Worm (Caenorhabditis elegans) whole organism, young adult: ENCODE measurements around the gene T10D4.7.

Experiments used
- B0019.2 ChIP-seq: fragments of 200-800 bp; sonication (Bioruptor generic); conservative IDR thresholded peaks from 2 replicates; pipeline ENCODE4 v1.3.6; 2022; ENCODE audit warnings: missing genetic modification reagents, missing genetic modification characterization, missing compliant biosample characterization
- F39B2.1 ChIP-seq: fragments of 200-800 bp; sonication (Bioruptor generic); IDR thresholded peaks from 2 replicates; pipeline ENCODE4 v1.3.6; 2022; ENCODE audit warnings: missing genetic modification reagents, missing genetic modification characterization, missing compliant biosample characterization
- F49E8.2 ChIP-seq: sonication (generic microtip); optimal IDR thresholded peaks from 3 replicates; lab custom pipeline; 2017; ENCODE audit warnings: missing genetic modification characterization, mild to moderate bottlenecking, missing compliant biosample characterization, antibody characterized with exemption, moderate library complexity; ENCODE audit not compliant: insufficient read depth
- F55B11.4 ChIP-seq: sonication (generic microtip); optimal IDR thresholded peaks from 2 replicates; lab custom pipeline; 2016; ENCODE audit warnings: missing compliant biosample characterization, missing genetic modification characterization, borderline replicate concordance; ENCODE audit not compliant: insufficient read depth
- F57A8.1 ChIP-seq: fragments of 200-800 bp; sonication (Bioruptor generic); optimal IDR thresholded peaks from 2 replicates; lab custom pipeline; 2018; ENCODE audit warnings: mild to moderate bottlenecking, missing genetic modification characterization, moderate library complexity, missing compliant biosample characterization
- F57C9.4 ChIP-seq: sonication (generic microtip); optimal IDR thresholded peaks from 2 replicates; lab custom pipeline; 2017; ENCODE audit warnings: mild to moderate bottlenecking, missing genetic modification characterization, missing compliant biosample characterization
- T26A5.8 ChIP-seq: sonication (generic microtip); optimal IDR thresholded peaks from 2 replicates; lab custom pipeline; 2016; ENCODE audit warnings: missing genetic modification characterization, missing compliant biosample characterization
- Y53F4B.3 ChIP-seq: fragments of 200-800 bp; sonication (Bioruptor generic); IDR thresholded peaks from 2 replicates; pipeline ENCODE4 v1.3.6; 2022; ENCODE audit warnings: missing genetic modification reagents, missing genetic modification characterization, missing compliant biosample characterization
- Y95B8A.8 ChIP-seq: fragments of 200-800 bp; sonication (Bioruptor generic); IDR thresholded peaks from 2 replicates; pipeline ENCODE4 v1.3.6; 2022; ENCODE audit warnings: missing genetic modification reagents, missing genetic modification characterization, missing compliant biosample characterization
- atf-7 ChIP-seq: sonication (generic microtip); optimal IDR thresholded peaks from 2 replicates; lab custom pipeline; 2017; ENCODE audit warnings: mild to moderate bottlenecking, missing genetic modification characterization, missing compliant biosample characterization
- attf-3 ChIP-seq: fragments of 200-800 bp; sonication (Bioruptor generic); conservative IDR thresholded peaks from 2 replicates; pipeline ENCODE4 v1.3.6; 2022; ENCODE audit warnings: missing genetic modification reagents, missing genetic modification characterization, missing compliant biosample characterization
- attf-5 ChIP-seq: fragments of 200-800 bp; sonication (Bioruptor generic); optimal IDR thresholded peaks from 2 replicates; lab custom pipeline; 2018; ENCODE audit warnings: mild to moderate bottlenecking, missing genetic modification characterization, missing compliant biosample characterization
- ccch-3 ChIP-seq: fragments of 200-800 bp; sonication (Bioruptor generic); optimal IDR thresholded peaks from 2 replicates; lab custom pipeline; 2018; ENCODE audit warnings: mild to moderate bottlenecking, missing genetic modification characterization, missing compliant biosample characterization
- cebp-1 ChIP-seq, 2 experiments: fragments of 200-800 bp in 1 of 2; sonication (Bioruptor generic) in 1 of 2; sonication (generic microtip) in 1 of 2; IDR thresholded peaks in 1 of 2; optimal IDR thresholded peaks in 1 of 2; 2 replicates each; pipeline versions ENCODE4 v1.3.6 to Lab custom; 2017 to 2022; ENCODE audit warnings: missing compliant biosample characterization in 2 of 2, missing genetic modification characterization in 2 of 2, mild to moderate bottlenecking in 1 of 2, missing genetic modification reagents in 1 of 2, moderate library complexity in 1 of 2
- cebp-2 ChIP-seq: fragments of 200-800 bp; sonication (Bioruptor generic); IDR thresholded peaks from 2 replicates; pipeline ENCODE4 v1.3.6; 2022; ENCODE audit warnings: missing genetic modification characterization, missing compliant biosample characterization
- ceh-79 ChIP-seq: sonication (generic microtip); optimal IDR thresholded peaks from 2 replicates; lab custom pipeline; 2017; ENCODE audit warnings: mild to moderate bottlenecking, missing genetic modification characterization, missing compliant biosample characterization
- ceh-91 ChIP-seq: fragments of 200-800 bp; sonication (Bioruptor generic); IDR thresholded peaks from 2 replicates; pipeline ENCODE4 v1.3.6; 2022; ENCODE audit warnings: missing genetic modification reagents, missing genetic modification characterization, missing compliant biosample characterization
- die-1 ChIP-seq: sonication (generic microtip); optimal IDR thresholded peaks from 2 replicates; lab custom pipeline; 2016; ENCODE audit warnings: missing genotype, mild to moderate bottlenecking, missing genetic modification characterization, missing compliant biosample characterization
- dox-1 ChIP-seq: fragments of 200-800 bp; sonication (Bioruptor generic); IDR thresholded peaks from 2 replicates; pipeline ENCODE4 v1.3.6; 2022; ENCODE audit warnings: missing genetic modification reagents, missing genetic modification characterization, missing compliant biosample characterization
- dpff-1 ChIP-seq: sonication (generic microtip); optimal IDR thresholded peaks from 2 replicates; lab custom pipeline; 2017; ENCODE audit warnings: mild to moderate bottlenecking, missing genetic modification characterization, missing compliant biosample characterization
- efl-1 ChIP-seq: fragments of 150-350 bp; optimal IDR thresholded peaks from 2 replicates; lab custom pipeline; 2014; ENCODE audit warnings: missing biosample characterization, missing genetic modification reagents, missing genetic modification characterization
- ekl-4 ChIP-seq: fragments of 200-800 bp; sonication (Bioruptor generic); IDR thresholded peaks from 2 replicates; pipeline ENCODE4 v1.3.6; 2022; ENCODE audit warnings: missing genetic modification reagents, missing genetic modification characterization, missing compliant biosample characterization
- ets-4 ChIP-seq: fragments of 200-800 bp; sonication (Bioruptor generic); optimal IDR thresholded peaks from 2 replicates; lab custom pipeline; 2018; ENCODE audit warnings: mild to moderate bottlenecking, missing genetic modification characterization, missing compliant biosample characterization
- him-1 ChIP-seq: sonication (generic microtip); optimal IDR thresholded peaks from 2 replicates; lab custom pipeline; 2016; ENCODE audit warnings: missing genotype, missing genetic modification reagents, missing genetic modification characterization, missing compliant biosample characterization
- hlh-26 ChIP-seq: fragments of 200-800 bp; sonication (Bioruptor generic); conservative IDR thresholded peaks from 2 replicates; pipeline ENCODE4 v1.3.6; 2022; ENCODE audit warnings: missing genetic modification reagents, missing genetic modification characterization, missing compliant biosample characterization
- hmg-20 ChIP-seq: fragments of 200-800 bp; sonication (Bioruptor generic); IDR thresholded peaks from 2 replicates; pipeline ENCODE4 v1.3.6; 2022; ENCODE audit warnings: missing genetic modification reagents, missing genetic modification characterization, missing compliant biosample characterization
- hsf-1 ChIP-seq: fragments of 200-800 bp; sonication (Bioruptor generic); IDR thresholded peaks from 2 replicates; pipeline ENCODE4 v1.3.6; 2022; ENCODE audit warnings: missing genetic modification reagents, missing genetic modification characterization, missing compliant biosample characterization
- lag-1 ChIP-seq: fragments of 200-800 bp; sonication (Bioruptor generic); IDR thresholded peaks from 2 replicates; pipeline ENCODE4 v1.3.6; 2022; ENCODE audit warnings: missing genetic modification reagents, missing genetic modification characterization, missing compliant biosample characterization
- lin-26 ChIP-seq: fragments of 200-800 bp; sonication (Bioruptor generic); IDR thresholded peaks from 2 replicates; pipeline ENCODE4 v1.3.6; 2022; ENCODE audit warnings: missing genetic modification reagents, missing genetic modification characterization, missing compliant biosample characterization
- lin-54 ChIP-seq: fragments of 200-800 bp; sonication (Bioruptor generic); optimal IDR thresholded peaks from 2 replicates; lab custom pipeline; 2018; ENCODE audit warnings: mild to moderate bottlenecking, missing genetic modification characterization, missing compliant biosample characterization
- madf-10 ChIP-seq: sonication (generic microtip); optimal IDR thresholded peaks from 2 replicates; lab custom pipeline; 2016; ENCODE audit warnings: mild to moderate bottlenecking, missing genetic modification characterization, missing compliant biosample characterization
- madf-3 ChIP-seq: fragments of 200-800 bp; sonication (Bioruptor generic); IDR thresholded peaks from 2 replicates; pipeline ENCODE4 v1.3.6; 2022; ENCODE audit warnings: missing genetic modification reagents, missing genetic modification characterization, missing compliant biosample characterization
- nfya-2 ChIP-seq: fragments of 200-800 bp; sonication (Bioruptor generic); IDR thresholded peaks from 2 replicates; pipeline ENCODE4 v1.3.6; 2022; ENCODE audit warnings: missing genetic modification reagents, missing genetic modification characterization, missing compliant biosample characterization
- nhr-120 ChIP-seq: fragments of 200-800 bp; sonication (Bioruptor generic); IDR thresholded peaks from 2 replicates; pipeline ENCODE4 v1.3.6; 2022; ENCODE audit warnings: missing genetic modification characterization, missing compliant biosample characterization
- repo-1 ChIP-seq: sonication (generic microtip); optimal IDR thresholded peaks from 2 replicates; lab custom pipeline; 2017; ENCODE audit warnings: mild to moderate bottlenecking, missing genetic modification characterization, missing compliant biosample characterization
- sdz-38 ChIP-seq: sonication (generic microtip); optimal IDR thresholded peaks from 2 replicates; lab custom pipeline; 2016; ENCODE audit warnings: missing genotype, missing genetic modification characterization, missing compliant biosample characterization
- snpc-1.3 ChIP-seq: sonication (generic microtip); optimal IDR thresholded peaks from 2 replicates; lab custom pipeline; 2017; ENCODE audit warnings: missing genetic modification characterization, mild to moderate bottlenecking, missing compliant biosample characterization, antibody characterized with exemption, moderate library complexity, missing genotype, missing genetic modification reagents; ENCODE audit not compliant: insufficient read depth
- zim-3 ChIP-seq: sonication (generic microtip); optimal IDR thresholded peaks from 2 replicates; lab custom pipeline; 2017; ENCODE audit warnings: mild to moderate bottlenecking, missing genetic modification characterization, moderate library complexity, missing compliant biosample characterization

Gene T10D4.7

DNA sequence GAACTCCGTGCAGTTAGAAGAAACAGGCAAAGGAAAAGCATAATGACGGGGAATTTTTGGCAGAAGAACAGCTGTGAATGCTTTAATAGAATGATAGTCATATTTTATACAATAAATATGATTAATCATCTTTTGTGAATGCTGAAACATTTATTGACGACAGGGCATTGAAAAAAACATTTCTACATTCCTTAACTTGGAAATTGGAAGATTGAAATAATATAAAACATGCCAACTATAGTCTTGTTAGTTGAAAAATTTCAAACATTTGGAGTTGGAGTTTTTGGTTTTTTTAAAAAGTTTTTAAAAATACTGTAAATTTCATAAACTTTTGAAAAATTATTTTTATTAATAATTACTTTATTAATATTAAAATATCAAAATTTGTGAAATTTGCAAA is 20.7 kb upstream of the T10D4.7 start, which contains the start of gene Y25C1A.14:
Y25C1A.14 (minus strand) TSS at position 101 of the 400 bp plus-strand sequence.
- TF ChIP-seq hsf-1 (no peak), die-1 (tag; lab: Kevin White, UChicago) (no peak), B0019.2 (GFP tag; lab: Robert Waterston, UW) (no peak), snpc-1.3 (no peak), hlh-26 (GFP tag; lab: Robert Waterston, UW) (no peak), F57C9.4 (tag; lab: Kevin White, UChicago) (no peak), T26A5.8 (tag; lab: Kevin White, UChicago) (no peak), Y95B8A.8 (GFP tag; lab: Robert Waterston, UW) (no peak), atf-7 (no peak), cebp-1 (GFP tag; IDR thresholded peaks at IDR 0.05; lab: Robert Waterston, UW) (no peak), cebp-1 (tag; optimal IDR thresholded peaks at IDR 0.05; lab: Kevin White, UChicago) (no peak), lin-26 (GFP tag; lab: Robert Waterston, UW) (no peak), Y53F4B.3 (GFP tag; lab: Robert Waterston, UW) (no peak), dox-1 (GFP tag; lab: Robert Waterston, UW) (no peak), F55B11.4 (tag; lab: Kevin White, UChicago) (no peak), ets-4 (GFP tag; lab: Kevin White, UChicago) (no peak), ekl-4 (GFP tag; lab: Robert Waterston, UW) (no peak), F39B2.1 (GFP tag; lab: Robert Waterston, UW) (no peak), madf-10 (no peak), sdz-38 (tag; lab: Kevin White, UChicago) (no peak)

DNA sequence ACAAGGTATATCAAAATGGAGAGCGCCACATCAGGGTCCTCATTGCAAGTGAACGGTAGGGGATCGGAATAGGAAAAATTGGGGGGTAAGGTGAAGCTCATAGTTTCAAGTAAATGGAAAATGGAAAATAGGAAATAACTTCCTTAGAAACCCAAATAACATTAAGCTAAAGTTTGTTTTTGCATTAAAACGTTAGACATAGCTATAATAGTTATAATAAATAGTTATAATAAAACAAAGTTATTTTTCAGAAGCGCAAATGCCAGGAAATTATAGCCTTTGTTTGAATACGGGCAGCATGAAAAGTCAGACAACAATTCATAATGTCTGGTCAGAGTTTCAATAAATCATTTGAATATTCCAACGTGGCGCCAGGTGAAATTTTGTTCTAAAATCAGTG is 17.0 kb upstream of the T10D4.7 start, which contains the start of gene srg-24:
srg-24 (minus strand) TSS at position 101 of the 400 bp plus-strand sequence.
- TF ChIP-seq madf-3 = no peak
- no peak for TF ChIP-seq ekl-4 (GFP tag; lab: Robert Waterston, UW)
- no peak for TF ChIP-seq lin-54 (GFP tag; lab: Kevin White, UChicago)
- no peak for TF ChIP-seq lin-26 (GFP tag; lab: Robert Waterston, UW)

DNA sequence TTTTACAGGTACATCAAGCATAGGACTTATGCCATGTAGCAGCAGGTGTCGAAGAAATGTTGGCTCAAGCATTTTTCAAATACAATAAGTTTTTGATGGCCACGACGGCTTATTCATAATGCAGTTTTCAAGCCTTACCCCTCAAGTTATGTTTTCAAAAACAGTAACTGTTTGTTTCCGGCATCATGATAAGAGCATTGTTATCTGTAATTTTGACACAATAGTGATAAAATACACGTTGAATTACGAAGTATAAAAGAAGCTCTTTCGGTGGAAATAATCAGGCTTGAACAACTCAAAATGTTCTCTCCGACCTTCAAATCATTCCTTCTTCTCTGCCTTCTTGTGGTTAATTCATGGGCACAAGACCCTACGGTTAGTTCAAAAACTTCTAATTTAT is 15.6 kb upstream of the T10D4.7 start, which contains the start of gene clec-121:
clec-121 (plus strand) TSS at position 301 of the 400 bp plus-strand sequence.
- no peak for TF ChIP-seq him-1 (tag; lab: Kevin White, UChicago)
- TF ChIP-seq lag-1 (GFP tag; lab: Robert Waterston, UW) = no peak
- TF ChIP-seq atf-7 = no peak
- TF ChIP-seq ceh-91 = no peak
- TF ChIP-seq F49E8.2 (tag; lab: Kevin White, UChicago) = no peak
- no peak for TF ChIP-seq dox-1 (GFP tag; lab: Robert Waterston, UW)
- TF ChIP-seq dpff-1 (tag; lab: Kevin White, UChicago) = no peak
- no peak for TF ChIP-seq attf-3
- TF ChIP-seq nhr-120 (GFP tag; lab: Robert Waterston, UW) = no peak
- no peak for TF ChIP-seq attf-5 (GFP tag; lab: Kevin White, UChicago)
- no peak for TF ChIP-seq hmg-20
- TF ChIP-seq zim-3 (tag; lab: Kevin White, UChicago) = no peak
- TF ChIP-seq F57A8.1 (GFP tag; lab: Kevin White, UChicago) = no peak
- no peak for TF ChIP-seq nfya-2 (GFP tag; lab: Robert Waterston, UW)
- TF ChIP-seq repo-1 (tag; lab: Kevin White, UChicago) = no peak
- TF ChIP-seq ceh-79 (tag; lab: Kevin White, UChicago) = no peak
- no peak for TF ChIP-seq snpc-1.3
- no peak for TF ChIP-seq cebp-2 (GFP tag; lab: Robert Waterston, UW)
- no peak for TF ChIP-seq efl-1
- TF ChIP-seq ccch-3 = no peak
